Worm (Caenorhabditis elegans) whole organism, early embryonic: ENCODE measurements around the gene F08F3.6.

ENCODE experiments used
- B0310.2 ChIP-seq: sonication (generic microtip); optimal IDR thresholded peaks from 2 replicates; lab custom pipeline; 2016; ENCODE audit warnings: mild to moderate bottlenecking, missing genetic modification characterization, missing compliant biosample characterization
- F13C5.2 ChIP-seq: sonication (generic microtip); optimal IDR thresholded peaks from 2 replicates; lab custom pipeline; 2017; ENCODE audit warnings: mild to moderate bottlenecking, missing genetic modification characterization, inconsistent platforms, missing compliant biosample characterization
- aly-1 ChIP-seq: sonication (generic microtip); optimal IDR thresholded peaks from 2 replicates; lab custom pipeline; 2016; ENCODE audit warnings: missing genetic modification characterization, missing compliant biosample characterization
- ama-1 ChIP-seq: fragments of 150-350 bp; optimal IDR thresholded peaks from 2 replicates; lab custom pipeline; 2014
- ceh-13 ChIP-seq: fragments of 200-800 bp; sonication (Bioruptor generic); optimal IDR thresholded peaks from 2 replicates; lab custom pipeline; 2018; ENCODE audit warnings: mild to moderate bottlenecking, missing genetic modification characterization, missing compliant biosample characterization
- ceh-36 ChIP-seq: sonication (generic microtip); optimal IDR thresholded peaks from 2 replicates; lab custom pipeline; 2016; ENCODE audit warnings: missing genetic modification characterization, inconsistent platforms, missing compliant biosample characterization
- ets-7 ChIP-seq: sonication (generic microtip); optimal IDR thresholded peaks from 2 replicates; lab custom pipeline; 2016; ENCODE audit warnings: missing genotype, missing genetic modification characterization, missing compliant biosample characterization
- flt-1 ChIP-seq: fragments of 200-800 bp; sonication (Bioruptor generic); IDR thresholded peaks from 2 replicates; pipeline ENCODE4 v1.3.6; 2022; ENCODE audit warnings: missing genetic modification characterization, missing compliant biosample characterization
- hmbx-1 ChIP-seq: sonication (generic microtip); optimal IDR thresholded peaks from 2 replicates; lab custom pipeline; 2016; ENCODE audit warnings: mild to moderate bottlenecking, missing genetic modification characterization, missing compliant biosample characterization
- hmg-4 ChIP-seq: fragments of 200-800 bp; sonication (Bioruptor generic); optimal IDR thresholded peaks from 2 replicates; lab custom pipeline; 2018; ENCODE audit warnings: mild to moderate bottlenecking, missing genetic modification characterization, missing compliant biosample characterization
- hnd-1 ChIP-seq: sonication (generic microtip); optimal IDR thresholded peaks from 2 replicates; lab custom pipeline; 2016; ENCODE audit warnings: missing genetic modification characterization, missing compliant biosample characterization
- pes-1 ChIP-seq: fragments of 200-800 bp; sonication (Bioruptor generic); IDR thresholded peaks from 2 replicates; pipeline ENCODE4 v1.3.6; 2022; ENCODE audit warnings: missing genetic modification reagents, missing genetic modification characterization, missing compliant biosample characterization
- scrt-1 ChIP-seq: fragments of 200-800 bp; sonication (Bioruptor generic); IDR thresholded peaks from 2 replicates; pipeline ENCODE4 v1.3.6; 2022; ENCODE audit warnings: missing genetic modification characterization, missing compliant biosample characterization
- sea-1 ChIP-seq: fragments of 200-800 bp; sonication (Bioruptor generic); conservative IDR thresholded peaks from 2 replicates; pipeline ENCODE4 v1.3.6; 2022; ENCODE audit warnings: missing genetic modification characterization, missing compliant biosample characterization
- tbx-11 ChIP-seq: fragments of 200-800 bp; sonication (Bioruptor generic); IDR thresholded peaks from 2 replicates; pipeline ENCODE4 v1.3.6; 2022; ENCODE audit warnings: missing genetic modification characterization, missing compliant biosample characterization
- tbx-37 ChIP-seq: fragments of 200-800 bp; sonication (Bioruptor generic); conservative IDR thresholded peaks from 2 replicates; pipeline ENCODE4 v1.3.6; 2022; ENCODE audit warnings: missing genetic modification reagents, missing genetic modification characterization, missing compliant biosample characterization
- tra-4 ChIP-seq: sonication (generic microtip); optimal IDR thresholded peaks from 2 replicates; lab custom pipeline; 2017; ENCODE audit warnings: missing genetic modification characterization, missing compliant biosample characterization

Gene F08F3.6

DNA sequence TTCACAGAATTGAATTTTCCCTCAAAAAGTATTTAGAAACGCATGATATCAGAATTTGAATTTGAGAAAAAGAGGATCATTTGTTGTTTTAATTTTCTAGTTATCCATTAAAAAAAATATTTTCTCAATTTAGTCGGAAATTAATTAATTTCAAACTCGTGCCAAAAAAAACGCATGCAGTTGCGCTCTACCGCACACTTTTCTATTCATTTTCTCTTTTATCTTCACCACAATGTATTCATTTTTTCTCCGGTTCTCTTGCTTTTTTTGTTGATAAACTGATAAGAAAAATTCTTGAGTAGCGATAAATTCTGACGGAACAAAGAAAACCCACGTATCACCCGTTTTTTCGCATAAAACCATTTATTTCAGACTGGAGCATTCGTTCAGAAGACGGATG is 13.2 kb upstream of the F08F3.6 start, which contains the start of gene acl-6:
Gene acl-6 (plus strand): TSS at position 367 of the 400 bp plus-strand sequence.
- TF ChIP-seq hnd-1 (tag; lab: Kevin White, UChicago) (no peak), ama-1 (no peak), scrt-1 (GFP tag; lab: Robert Waterston, UW) (no peak), tra-4 (tag; lab: Kevin White, UChicago) (no peak), tbx-11 (GFP tag; lab: Robert Waterston, UW) (no peak), ets-7 (no peak), hmg-4 (GFP tag; lab: Kevin White, UChicago) (no peak), sea-1 (no peak), B0310.2 (tag; lab: Kevin White, UChicago) (no peak), flt-1 (GFP tag; lab: Robert Waterston, UW) (no peak), ceh-13 (no peak), pes-1 (no peak), tbx-37 (GFP tag; lab: Robert Waterston, UW) (no peak)

DNA sequence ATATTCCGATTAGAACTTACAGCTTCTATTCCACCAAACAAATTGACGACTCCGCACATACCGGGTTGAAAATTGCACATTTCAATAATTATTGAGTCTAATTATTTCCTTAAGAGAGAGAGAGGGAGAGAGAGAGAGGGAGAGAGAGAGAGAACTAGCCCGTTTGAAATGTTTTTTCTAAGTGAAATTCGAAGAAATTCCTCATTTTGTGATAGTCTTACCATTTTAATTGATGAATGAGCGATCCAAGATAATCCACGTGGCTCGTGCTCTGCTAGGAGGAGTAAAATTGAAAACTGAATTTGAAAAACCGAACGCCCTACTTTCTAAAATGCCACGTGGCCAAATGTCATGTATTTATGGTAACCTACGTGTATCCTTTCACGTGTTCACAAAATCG is 12.6 kb upstream of the F08F3.6 start, which contains the start of gene F08F3.8:
Gene F08F3.8 (minus strand): TSS at position 101 of the 400 bp plus-strand sequence.
- no peak for TF ChIP-seq hmg-4 (GFP tag; lab: Kevin White, UChicago)
- TF ChIP-seq ets-7 = no peak
- TF ChIP-seq tbx-11 (GFP tag; lab: Robert Waterston, UW) = no peak
- no peak for TF ChIP-seq flt-1 (GFP tag; lab: Robert Waterston, UW)
- TF ChIP-seq tra-4 (tag; lab: Kevin White, UChicago) = no peak
- no peak for TF ChIP-seq hmbx-1 (tag; lab: Kevin White, UChicago)

ce11 chrV:5427860-5428259 is 8.0 kb upstream of the F08F3.6 start, which contains the start of gene rhr-1:
TSS of gene rhr-1 (plus strand) at chrV:5428160.
- TF ChIP-seq ama-1 = no peak
- no peak for TF ChIP-seq ets-7
- no peak for TF ChIP-seq scrt-1 (GFP tag; lab: Robert Waterston, UW)
- no peak for TF ChIP-seq tra-4 (tag; lab: Kevin White, UChicago)
- no peak for TF ChIP-seq ceh-13

DNA sequence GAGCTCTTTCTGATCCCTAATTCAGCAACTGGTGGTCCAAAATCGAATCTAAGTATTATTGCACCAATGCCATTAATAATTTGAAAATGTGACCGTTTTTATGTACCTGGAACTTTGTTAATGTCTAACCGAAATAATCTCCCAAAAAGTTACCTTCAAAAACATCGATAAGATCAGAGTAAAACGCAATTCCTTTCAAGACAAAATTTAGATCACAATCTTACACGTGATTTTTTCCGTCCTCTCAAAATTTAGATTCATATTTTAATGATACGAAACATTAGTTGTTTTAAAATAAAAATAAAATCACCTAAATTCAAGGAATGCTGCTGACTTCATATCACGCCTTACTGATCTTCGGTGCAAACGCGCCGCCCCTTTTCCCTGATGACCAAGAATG is 6.5 kb upstream of the F08F3.6 start:
- TF ChIP-seq scrt-1 (GFP tag; lab: Robert Waterston, UW) = no peak
- no peak for TF ChIP-seq aly-1

- TF ChIP-seq tbx-37 (GFP tag; lab: Robert Waterston, UW) = no peak
Observed at ce11 chrV:5425008-5425407, 5.1 kb upstream of the F08F3.6 start.

- TF ChIP-seq hmbx-1 (tag; lab: Kevin White, UChicago) = no peak
- no peak for TF ChIP-seq flt-1 (GFP tag; lab: Robert Waterston, UW)
- TF ChIP-seq hnd-1 (tag; lab: Kevin White, UChicago) = no peak
- TF ChIP-seq sea-1 = no peak
- no peak for TF ChIP-seq ets-7
- TF ChIP-seq tra-4 (tag; lab: Kevin White, UChicago) = no peak
- no peak for TF ChIP-seq hmg-4 (GFP tag; lab: Kevin White, UChicago)
- TF ChIP-seq ceh-36 = no peak
- no peak for TF ChIP-seq scrt-1 (GFP tag; lab: Robert Waterston, UW)
- TF ChIP-seq F13C5.2 (tag; lab: Kevin White, UChicago) = no peak
- no peak for TF ChIP-seq pes-1
- TF ChIP-seq tbx-37 (GFP tag; lab: Robert Waterston, UW) = no peak
- TF ChIP-seq aly-1 = no peak
- TF ChIP-seq ceh-13 = no peak
- no peak for TF ChIP-seq tbx-11 (GFP tag; lab: Robert Waterston, UW)
- TF ChIP-seq B0310.2 (tag; lab: Kevin White, UChicago) = no peak
- no peak for TF ChIP-seq ama-1
Observed at ce11 chrV:5423120-5423519, 3.3 kb upstream of the F08F3.6 start, which contains the start of gene cyp-14A5. TSS of gene cyp-14A5 (minus strand) at chrV:5423282.

DNA sequence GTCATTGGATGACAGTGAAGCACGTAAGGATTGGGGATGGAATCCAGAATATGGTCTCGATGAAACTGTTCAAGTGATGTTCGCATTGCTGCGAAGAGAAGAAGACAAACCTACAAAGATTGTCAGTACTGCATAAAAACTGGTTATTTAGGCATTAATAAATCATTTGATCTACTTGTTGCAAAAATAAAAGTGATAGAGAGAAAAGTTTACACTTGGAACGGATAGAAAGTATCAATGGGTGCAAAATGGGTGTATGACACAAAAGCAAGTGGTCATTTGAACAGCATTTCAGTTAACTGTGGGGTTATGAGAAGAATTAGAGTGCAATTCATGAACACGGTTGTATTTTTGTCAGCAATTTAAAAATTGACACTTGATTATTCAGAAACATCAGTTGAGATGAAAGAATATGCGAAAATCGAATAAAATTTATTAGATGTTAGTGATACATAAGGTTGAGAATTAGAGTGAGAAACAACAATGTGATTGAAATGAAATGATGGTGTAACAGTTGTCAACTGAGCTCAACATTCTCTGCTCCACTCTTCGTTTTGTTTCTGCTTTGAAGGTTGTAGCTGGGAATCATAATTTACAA is 7.0 kb downstream of the F08F3.6 start, which contains the start of gene F08F3.10:
Gene F08F3.10 (plus strand): TSS at position 548 of the 598 bp plus-strand sequence.
- TF ChIP-seq ceh-36 (no peak), ceh-13 (no peak), aly-1 (no peak), flt-1 (GFP tag; lab: Robert Waterston, UW) (no peak), scrt-1 (GFP tag; lab: Robert Waterston, UW) (no peak), tbx-11 (GFP tag; lab: Robert Waterston, UW) (no peak), hnd-1 (tag; lab: Kevin White, UChicago) (no peak), sea-1 (no peak), hmbx-1 (tag; lab: Kevin White, UChicago) (no peak), tbx-37 (GFP tag; lab: Robert Waterston, UW) (no peak), ama-1 (no peak), pes-1 (no peak), B0310.2 (tag; lab: Kevin White, UChicago) (no peak), tra-4 (tag; lab: Kevin White, UChicago) (no peak), F13C5.2 (tag; lab: Kevin White, UChicago) (no peak), ets-7 (no peak), hmg-4 (GFP tag; lab: Kevin White, UChicago) (no peak)

ce11 chrV:5410679-5411078 is 9.2 kb downstream of the F08F3.6 start, which contains the start of gene F08F3.4:
TSS of gene F08F3.4 (plus strand) at chrV:5410955.
- TF ChIP-seq pes-1 (no peak), hnd-1 (tag; lab: Kevin White, UChicago) (no peak), scrt-1 (GFP tag; lab: Robert Waterston, UW) (no peak), F13C5.2 (tag; lab: Kevin White, UChicago) (no peak), tbx-37 (GFP tag; lab: Robert Waterston, UW) (no peak), B0310.2 (tag; lab: Kevin White, UChicago) (no peak), sea-1 (no peak), ceh-13 (no peak), flt-1 (GFP tag; lab: Robert Waterston, UW) (no peak), ceh-36 (no peak), tbx-11 (GFP tag; lab: Robert Waterston, UW) (no peak), hmbx-1 (tag; lab: Kevin White, UChicago) (no peak), ama-1 (no peak), hmg-4 (GFP tag; lab: Kevin White, UChicago) (no peak), ets-7 (no peak), tra-4 (tag; lab: Kevin White, UChicago) (no peak)
